Fruit fly (Drosophila melanogaster) whole organism, adult: ENCODE results near the gene TwdlJ.

Experiments used
- CG11617 ChIP-seq: fragments of 200-800 bp; sonication (Bioruptor generic); optimal IDR thresholded peaks from 2 replicates; lab custom pipeline; 2017; ENCODE audit warnings: mild to moderate bottlenecking, missing biosample characterization, missing genetic modification reagents, missing genetic modification characterization
- CG12768 ChIP-seq: fragments of 200-800 bp; sonication (Bioruptor generic); optimal IDR thresholded peaks from 2 replicates; lab custom pipeline; 2017; ENCODE audit warnings: missing biosample characterization, missing genetic modification characterization, mild to moderate bottlenecking, moderate library complexity, missing genetic modification reagents
- CG14711 ChIP-seq: fragments of 200-800 bp; sonication (Bioruptor generic); optimal IDR thresholded peaks from 2 replicates; lab custom pipeline; 2018; ENCODE audit warnings: missing biosample characterization, mild to moderate bottlenecking, missing genetic modification characterization, moderate library complexity
- CG1620 ChIP-seq: fragments of 200-800 bp; sonication (Bioruptor generic); optimal IDR thresholded peaks from 2 replicates; lab custom pipeline; 2016; ENCODE audit warnings: missing biosample characterization, missing genetic modification characterization
- CG33017 ChIP-seq: fragments of 200-800 bp; sonication (Bioruptor generic); optimal IDR thresholded peaks from 2 replicates; lab custom pipeline; 2018; ENCODE audit warnings: missing biosample characterization, mild to moderate bottlenecking, missing genetic modification characterization, moderate library complexity
- CG5204 ChIP-seq: fragments of 200-800 bp; sonication (Bioruptor generic); optimal IDR thresholded peaks from 2 replicates; lab custom pipeline; 2016; ENCODE audit warnings: missing biosample characterization, missing genetic modification characterization
- CG7045 ChIP-seq: fragments of 200-800 bp; sonication (Bioruptor generic); optimal IDR thresholded peaks from 2 replicates; lab custom pipeline; 2017; ENCODE audit warnings: missing biosample characterization, mild to moderate bottlenecking, missing genetic modification characterization
- CG7101 ChIP-seq: fragments of 200-800 bp; sonication (Bioruptor generic); optimal IDR thresholded peaks from 2 replicates; lab custom pipeline; 2018; ENCODE audit warnings: missing biosample characterization, mild to moderate bottlenecking, missing genetic modification characterization, moderate library complexity
- Clk ChIP-seq: fragments of 200-800 bp; sonication (Bioruptor generic); optimal IDR thresholded peaks from 2 replicates; lab custom pipeline; 2017; ENCODE audit warnings: missing biosample characterization, missing genetic modification characterization
- Crg-1 ChIP-seq: fragments of 200-800 bp; sonication (Bioruptor generic); optimal IDR thresholded peaks from 2 replicates; lab custom pipeline; 2016; ENCODE audit warnings: missing biosample characterization, missing genetic modification characterization
- Hr96 ChIP-seq: fragments of 200-800 bp; sonication (Bioruptor generic); optimal IDR thresholded peaks from 2 replicates; lab custom pipeline; 2016; ENCODE audit warnings: missing biosample characterization, missing genetic modification characterization
- Mnt ChIP-seq: fragments of 200-800 bp; sonication (Bioruptor generic); optimal IDR thresholded peaks from 2 replicates; lab custom pipeline; 2016; ENCODE audit warnings: missing biosample characterization, mild to moderate bottlenecking, missing genetic modification characterization
- bab1 ChIP-seq: fragments of 200-800 bp; sonication (Bioruptor generic); optimal IDR thresholded peaks from 3 replicates; lab custom pipeline; 2019; ENCODE audit warnings: missing biosample characterization, mild to moderate bottlenecking, missing genetic modification characterization, moderate library complexity
- cic ChIP-seq: fragments of 200-800 bp; sonication (Bioruptor generic); optimal IDR thresholded peaks from 2 replicates; lab custom pipeline; 2017; ENCODE audit warnings: missing biosample characterization, mild to moderate bottlenecking, missing genetic modification characterization, moderate library complexity
- cnc ChIP-seq, 2 experiments: fragments of >200 bp; optimal IDR thresholded peaks; 2 replicates each; lab custom pipeline; 2017
- kay ChIP-seq: fragments of 200-800 bp; sonication (Bioruptor generic); peaks from one replicate; lab custom pipeline; 2016; ENCODE audit warnings: missing biosample characterization, missing genetic modification characterization, borderline replicate concordance
- ovo ChIP-seq: fragments of 200-800 bp; sonication (Bioruptor generic); optimal IDR thresholded peaks from 2 replicates; lab custom pipeline; 2016; ENCODE audit warnings: missing biosample characterization, missing genetic modification characterization
- pad ChIP-seq: fragments of 200-800 bp; sonication (Bioruptor generic); optimal IDR thresholded peaks from 3 replicates; lab custom pipeline; 2017; ENCODE audit warnings: missing biosample characterization, missing genetic modification characterization, mild to moderate bottlenecking, moderate library complexity, missing genetic modification reagents
- tj ChIP-seq: fragments of 200-800 bp; sonication (Bioruptor generic); optimal IDR thresholded peaks from 3 replicates; lab custom pipeline; 2017; ENCODE audit warnings: missing biosample characterization, mild to moderate bottlenecking, missing genetic modification characterization, moderate library complexity
- toe ChIP-seq: fragments of 200-800 bp; sonication (Bioruptor generic); optimal IDR thresholded peaks from 2 replicates; lab custom pipeline; 2016; ENCODE audit warnings: missing biosample characterization, missing genetic modification characterization

TwdlJ gene

DNA sequence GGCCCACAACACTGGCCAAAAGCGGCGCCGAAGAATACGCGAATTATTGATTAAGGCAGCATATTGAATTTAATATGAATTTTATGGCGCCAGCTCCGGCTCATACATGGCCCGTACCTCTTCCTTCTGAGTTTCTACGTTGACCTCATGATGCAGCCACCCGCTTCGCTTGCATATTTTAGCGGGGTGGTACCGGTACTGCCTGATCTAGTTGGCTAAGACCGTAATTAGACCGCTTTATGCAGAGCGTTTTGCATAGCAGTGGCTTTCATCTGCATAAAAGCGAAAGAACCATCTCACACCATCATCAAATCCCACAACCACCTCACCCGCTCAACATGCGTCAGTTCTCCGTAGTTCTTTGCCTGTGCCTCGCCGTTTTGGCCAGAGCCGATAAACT is at the start of gene TwdlJ:
TwdlJ (plus strand) TSS at position 301 of the 400 bp plus-strand sequence.
- TF ChIP-seq CG11617 (GFP tag; lab: Kevin White, UChicago) (no peak), CG14711 (tag; lab: Kevin White, UChicago) (no peak)

DNA sequence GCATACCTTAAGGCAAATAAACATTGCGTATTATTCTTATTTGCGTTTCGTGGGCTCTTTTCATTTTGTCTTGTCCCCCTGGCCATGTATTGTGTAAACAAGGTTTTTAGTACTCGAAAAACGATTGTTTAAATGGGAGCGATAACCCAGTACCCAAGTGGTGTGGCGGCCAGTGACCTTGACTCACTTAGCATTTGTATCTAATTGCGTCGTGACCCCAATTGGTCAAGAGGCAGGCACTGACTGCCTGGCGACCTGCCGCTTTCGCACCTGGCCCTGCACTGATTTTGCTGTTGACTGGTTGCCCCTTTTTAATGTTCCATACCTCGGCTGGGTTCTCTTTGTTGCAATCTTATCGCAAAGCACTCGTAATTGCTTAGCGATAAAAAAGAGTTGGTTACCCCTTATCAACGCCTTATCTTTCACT is 41.5 kb upstream of the TwdlJ start:
- TF ChIP-seq CG11617 (GFP tag; lab: Kevin White, UChicago) (peak; percentile 4), CG12768 (GFP tag; lab: Kevin White, UChicago) (peak; percentile 27), Hr96 (peak; percentile 13), kay (GFP tag; lab: Kevin White, UChicago) (no peak)

DNA sequence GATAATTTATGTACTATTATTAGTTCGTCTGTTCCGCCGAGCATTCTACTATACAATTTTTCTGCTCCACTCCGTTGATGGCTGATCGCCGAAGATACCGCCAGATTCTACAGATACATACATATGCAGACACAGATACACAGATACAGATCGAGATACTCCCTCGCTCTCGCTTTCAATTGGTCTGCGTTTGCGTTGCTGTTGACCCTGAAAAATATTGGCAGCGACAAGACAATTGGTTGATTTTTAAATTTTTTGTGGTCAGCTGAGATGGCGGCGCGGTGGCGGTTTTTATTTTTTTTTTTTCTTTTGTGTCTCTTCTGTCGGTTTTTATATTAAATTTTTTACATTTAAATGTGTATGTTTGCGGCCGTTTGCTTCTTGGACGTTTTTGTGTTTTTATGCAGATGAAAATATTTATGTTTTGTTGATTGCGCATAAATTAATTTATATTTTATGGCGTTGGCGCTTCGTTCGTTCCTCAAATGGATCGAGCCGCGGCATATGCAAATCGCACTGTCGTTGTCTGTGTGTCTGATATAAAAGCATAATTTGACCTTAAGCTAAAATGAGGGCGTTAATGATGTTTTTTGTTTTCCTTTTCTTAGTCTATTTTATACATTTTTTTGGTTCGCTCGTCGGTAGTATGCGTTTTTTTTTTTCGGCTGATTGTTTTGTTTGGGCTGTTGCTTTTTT is 35.7 kb upstream of the TwdlJ start:
- TF ChIP-seq Hr96 (no peak), Clk (GFP tag; lab: Kevin White, UChicago) (no peak), pad (GFP tag; lab: Kevin White, UChicago) (no peak), toe (GFP tag; lab: Kevin White, UChicago) (no peak), CG11617 (GFP tag; lab: Kevin White, UChicago) (no peak), CG14711 (tag; lab: Kevin White, UChicago) (no peak), cic (no peak), CG12768 (GFP tag; lab: Kevin White, UChicago) (no peak), kay (GFP tag; lab: Kevin White, UChicago) (no peak), Mnt (no peak), cnc (optimal IDR thresholded peaks at IDR 0.05; lab: Kevin White, UChicago) (no peak)

DNA sequence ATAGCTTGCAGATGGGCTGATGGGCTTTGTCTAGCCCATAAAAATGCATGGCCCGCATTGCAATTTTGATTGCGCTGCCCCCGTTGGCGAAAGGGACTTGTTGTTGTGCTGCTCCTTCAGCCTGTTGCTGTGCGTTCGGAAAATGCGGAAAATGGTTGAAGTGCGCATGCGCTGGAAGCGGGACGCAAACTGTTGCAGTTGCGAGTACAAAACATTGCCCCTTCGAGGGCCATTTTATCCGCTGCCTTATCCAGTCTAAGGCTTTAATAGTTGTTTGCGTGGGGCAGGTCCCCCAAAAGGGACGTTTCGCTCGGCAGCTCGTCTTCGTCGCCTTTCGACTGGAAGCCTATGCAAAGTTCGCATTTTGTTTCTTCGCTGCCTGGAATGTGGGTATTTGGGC is 23.2 kb upstream of the TwdlJ start:
- no peak for TF ChIP-seq ovo
- TF ChIP-seq pad (GFP tag; lab: Kevin White, UChicago), result peak; percentile 80
- TF ChIP-seq CG1620 (GFP tag; lab: Kevin White, UChicago), result no peak
- TF ChIP-seq CG14711 (tag; lab: Kevin White, UChicago), result no peak

DNA sequence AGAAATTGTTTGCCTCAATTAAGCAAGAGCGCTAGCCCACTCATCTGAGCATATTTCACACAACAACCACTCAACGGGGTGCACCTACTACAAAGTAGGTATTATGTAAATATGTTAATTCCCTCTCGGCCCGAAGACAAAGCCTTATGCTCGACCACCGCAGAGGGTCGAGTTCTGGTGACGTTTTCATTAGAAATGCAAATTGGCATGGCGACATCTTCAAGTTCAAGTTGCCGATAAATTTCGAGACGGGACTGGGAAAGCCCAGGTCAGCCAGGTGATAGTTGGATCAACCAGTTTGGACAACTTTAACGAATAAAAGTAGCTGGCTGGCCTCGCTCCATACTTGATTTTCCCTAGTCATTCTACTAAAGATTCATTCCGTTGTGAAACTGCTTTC is 14.3 kb upstream of the TwdlJ start:
- TF ChIP-seq Mnt, result no peak
- no peak for TF ChIP-seq Clk (GFP tag; lab: Kevin White, UChicago)
- TF ChIP-seq CG33017 (tag; lab: Kevin White, UChicago), result no peak
- no peak for TF ChIP-seq pad (GFP tag; lab: Kevin White, UChicago)

DNA sequence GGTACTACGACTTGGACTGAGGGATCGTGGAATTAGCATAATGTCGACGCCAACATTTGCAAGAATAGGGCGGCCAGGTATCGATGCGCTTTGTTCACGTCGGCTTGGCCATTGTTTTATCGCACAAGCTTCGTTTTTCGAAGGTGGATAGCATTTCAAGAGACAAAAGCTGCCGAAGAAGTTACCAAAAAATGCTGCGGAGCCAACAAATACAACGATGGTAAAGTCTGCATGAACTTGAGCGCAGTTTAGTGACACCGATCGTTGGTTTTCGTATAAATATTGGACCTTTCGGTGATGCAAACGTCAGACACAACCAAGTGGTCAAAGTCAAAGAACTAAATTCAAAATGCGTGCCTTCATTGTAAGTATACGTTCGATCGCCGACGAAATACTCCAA is 10.9 kb upstream of the TwdlJ start, which contains the start of gene TwdlM:
TwdlM (plus strand) TSS at position 301 of the 400 bp plus-strand sequence.
- TF ChIP-seq cnc (optimal IDR thresholded peaks at IDR 0.05; lab: Kevin White, UChicago) (no peak), Hr96 (no peak), Clk (GFP tag; lab: Kevin White, UChicago) (no peak), CG5204 (GFP tag; lab: Kevin White, UChicago) (no peak), tj (GFP tag; lab: Kevin White, UChicago) (no peak), CG1620 (GFP tag; lab: Kevin White, UChicago) (no peak), CG7101 (tag; lab: Kevin White, UChicago) (no peak), Mnt (no peak), kay (GFP tag; lab: Kevin White, UChicago) (no peak), CG12768 (GFP tag; lab: Kevin White, UChicago) (no peak), ovo (no peak), CG14711 (tag; lab: Kevin White, UChicago) (no peak), CG11617 (GFP tag; lab: Kevin White, UChicago) (no peak), Crg-1 (GFP tag; lab: Kevin White, UChicago) (no peak), toe (GFP tag; lab: Kevin White, UChicago) (no peak), bab1 (GFP tag; lab: Kevin White, UChicago) (no peak), cic (no peak), CG7045 (no peak), pad (GFP tag; lab: Kevin White, UChicago) (no peak)

DNA sequence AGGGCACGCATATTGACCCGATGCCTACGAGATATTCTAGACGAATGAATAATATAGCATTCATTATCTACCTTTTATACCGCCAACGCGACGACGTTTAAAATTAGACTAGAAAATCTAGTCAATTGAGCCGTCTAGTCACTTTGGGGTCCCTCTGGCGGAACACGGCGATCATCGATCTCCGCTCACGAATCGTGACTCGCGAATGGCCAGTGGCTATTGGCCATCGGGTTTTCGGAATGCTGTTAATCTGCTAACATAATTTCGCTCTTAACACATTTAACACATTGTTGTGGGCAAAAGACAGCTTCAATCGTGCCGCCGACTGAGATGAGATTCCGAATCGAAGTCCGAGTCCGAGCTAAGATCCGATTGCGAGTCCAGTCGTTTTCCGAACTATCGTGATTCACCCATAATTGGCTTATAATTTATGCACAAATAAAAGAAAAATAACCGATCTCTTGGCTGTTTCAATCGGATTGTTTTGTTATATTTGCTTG is 8.4 kb upstream of the TwdlJ start, which contains the start of gene TwdlP:
TwdlP (minus strand) TSS at position 51 of the 500 bp plus-strand sequence.
- TF ChIP-seq CG7101 (tag; lab: Kevin White, UChicago) (no peak), Clk (GFP tag; lab: Kevin White, UChicago) (no peak), CG1620 (GFP tag; lab: Kevin White, UChicago) (no peak), CG5204 (GFP tag; lab: Kevin White, UChicago) (no peak)
